Worm (Caenorhabditis elegans) whole organism, L4 larva: ENCODE results near the gene gcy-22.

Experiments used
- R02D3.7 ChIP-seq: fragments of 150-350 bp; sonication (generic microtip); optimal IDR thresholded peaks from 3 replicates; lab custom pipeline; 2014; ENCODE audit warnings: missing biosample characterization, missing genetic modification characterization
- ZK546.5 ChIP-seq, 2 experiments: sonication (generic microtip); optimal IDR thresholded peaks; 2 replicates each; lab custom pipeline; 2017; ENCODE audit warnings: missing biosample characterization in 2 of 2, missing genetic modification characterization in 2 of 2
- dve-1 ChIP-seq: sonication (generic microtip); optimal IDR thresholded peaks from 2 replicates; lab custom pipeline; 2017; ENCODE audit warnings: antibody characterized with exemption, mild to moderate bottlenecking, missing genetic modification characterization, missing compliant biosample characterization; ENCODE audit not compliant: insufficient read depth
- egl-27 ChIP-seq: sonication (generic microtip); optimal IDR thresholded peaks from 3 replicates; lab custom pipeline; 2017; ENCODE audit warnings: missing biosample characterization, missing genetic modification reagents, missing genetic modification characterization
- fos-1 ChIP-seq: fragments of 150-350 bp; optimal IDR thresholded peaks from 2 replicates; lab custom pipeline; 2014; ENCODE audit warnings: missing biosample characterization, missing genetic modification characterization
- hmg-1.1 ChIP-seq: fragments of 200-800 bp; sonication (Bioruptor generic); IDR thresholded peaks from 2 replicates; pipeline ENCODE4 v1.3.6; 2022; ENCODE audit warnings: missing genetic modification reagents, missing genetic modification characterization, missing compliant biosample characterization
- mdl-1 ChIP-seq, 2 experiments: fragments of 150-350 bp in 1 of 2; sonication (generic microtip) in 1 of 2; optimal IDR thresholded peaks; 2 replicates each; lab custom pipeline; 2014 to 2017; ENCODE audit warnings: missing biosample characterization in 2 of 2, missing genetic modification characterization in 2 of 2
- nhr-11 ChIP-seq: fragments of 150-350 bp; optimal IDR thresholded peaks from 2 replicates; lab custom pipeline; 2014; ENCODE audit warnings: missing biosample characterization, missing genetic modification characterization
- nhr-25 ChIP-seq: sonication (generic microtip); optimal IDR thresholded peaks from 2 replicates; lab custom pipeline; 2017; ENCODE audit warnings: missing genetic modification characterization, mild to moderate bottlenecking, missing compliant biosample characterization, antibody characterized with exemption, moderate library complexity, borderline replicate concordance; ENCODE audit not compliant: insufficient read depth
- nhr-28 ChIP-seq: fragments of 150-350 bp; optimal IDR thresholded peaks from 2 replicates; lab custom pipeline; 2014; ENCODE audit warnings: missing biosample characterization, missing genetic modification characterization
- pha-4 ChIP-seq, 2 experiments: fragments of 150-350 bp in 1 of 2; fragments of 200-800 bp in 1 of 2; sonication (Bioruptor generic) in 1 of 2; IDR thresholded peaks in 1 of 2; optimal IDR thresholded peaks in 1 of 2; 2 replicates each; pipeline versions ENCODE4 v1.3.6 to Lab custom; 2014 to 2022; ENCODE audit warnings: missing genetic modification characterization in 2 of 2, missing genetic modification reagents in 2 of 2, missing biosample characterization in 1 of 2, missing compliant biosample characterization in 1 of 2
- snpc-4 ChIP-seq: fragments of 150-350 bp; optimal IDR thresholded peaks from 2 replicates; lab custom pipeline; 2014; ENCODE audit warnings: missing biosample characterization, missing genetic modification characterization
- unc-130 ChIP-seq: sonication (generic microtip); optimal IDR thresholded peaks from 2 replicates; lab custom pipeline; 2016; ENCODE audit warnings: missing genetic modification reagents, missing genetic modification characterization, missing compliant biosample characterization
- unc-62 ChIP-seq, 3 experiments: fragments of 150-350 bp in 1 of 3; sonication (generic microtip); optimal IDR thresholded peaks in 2 of 3; peaks in 1 of 3; 1 replicate in 1 of 3; 2 replicates in 2 of 3; lab custom pipeline; 2014 to 2017; ENCODE audit warnings: missing biosample characterization in 3 of 3, missing genetic modification characterization in 3 of 3, missing genetic modification reagents in 3 of 3, missing genotype in 1 of 3

ce11 chrV:20828820-20829219 lies 4.0 kb upstream of the gcy-22 start, which contains the start of gene sbt-1:
- TF ChIP-seq dve-1 (tag; lab: Kevin White, UChicago) (no peak), nhr-11 (peak; percentile 45), ZK546.5 (tag; optimal IDR thresholded peaks at IDR 0.05; lab: Kevin White, UChicago) (no peak), R02D3.7 (tag; lab: Kevin White, UChicago) (no peak), pha-4 (GFP tag; IDR thresholded peaks at IDR 0.05; lab: Robert Waterston, UW) (no peak), pha-4 (tag; optimal IDR thresholded peaks at IDR 0.05; lab: Kevin White, UChicago) (no peak), snpc-4 (tag; lab: Kevin White, UChicago) (no peak), fos-1 (tag; lab: Kevin White, UChicago) (no peak), mdl-1 (tag; optimal IDR thresholded peaks at IDR 0.05; lab: Kevin White, UChicago) (peak in 1 of 2 experiments; percentile 69), nhr-25 (tag; lab: Kevin White, UChicago) (no peak), unc-130 (GFP tag; lab: Kevin White, UChicago) (no peak), hmg-1.1 (GFP tag; lab: Robert Waterston, UW) (peak; percentile 75), unc-62 (GFP tag; optimal IDR thresholded peaks at IDR 0.05 in 1 of 2; lab: Kevin White, UChicago) (peak in 1 of 2 experiments; percentile 81), unc-62 (tag; optimal IDR thresholded peaks at IDR 0.05; lab: Kevin White, UChicago) (no peak), egl-27 (no peak), nhr-28 (tag; lab: Kevin White, UChicago) (no peak)
